Fruit fly (Drosophila melanogaster): ENCODE results near the gene msl-1.
A peak's percentile ranks its signal among the peaks of the same experiment; 100 is the strongest.

The msl-1 gene

dm6 chr2L:18653328-18653675, 35.3 kb downstream of the msl-1 start (continued):
- no peak for TF ChIP-seq Taf1 (GFP tag; IDR thresholded peaks at IDR 0.05)
- peak; percentile 88 for TF ChIP-seq CG8388 (GFP tag; optimal IDR thresholded peaks at IDR 0.05)
- no peak for TF ChIP-seq hb (GFP tag; IDR thresholded peaks at IDR 0.05; ENCODE audit: partially characterized antibody)
- no peak for TF ChIP-seq Sin3A (optimal IDR thresholded peaks at IDR 0.05)
- TF ChIP-seq inv (GFP tag; IDR thresholded peaks at IDR 0.05; ENCODE audit: partially characterized antibody) = no peak
- TF ChIP-seq CG6254 (GFP tag; optimal IDR thresholded peaks at IDR 0.05) = peak; percentile 78
- peak; percentile 71 for TF ChIP-seq CG11093 (GFP tag; IDR thresholded peaks at IDR 0.05)
- TF ChIP-seq Trl (optimal IDR thresholded peaks at IDR 0.05) = no peak
- peak; percentile 57 for TF ChIP-seq Trl (GFP tag; optimal IDR thresholded peaks at IDR 0.05)
- peak; percentile 62 for TF ChIP-seq CG4707 (GFP tag; optimal IDR thresholded peaks at IDR 0.05)
- TF ChIP-seq CG10979 (tag; optimal IDR thresholded peaks at IDR 0.05) = peak; percentile 87
- TF ChIP-seq NFAT (GFP tag; IDR thresholded peaks at IDR 0.05) = 0 out of 2 replicates have a peak, but pooled peaks have one; percentile 38
- peak in 1 of 2 experiments; percentile 76 for TF ChIP-seq bsh (GFP tag; optimal IDR thresholded peaks at IDR 0.05)
- TF ChIP-seq ranshi (GFP tag; IDR thresholded peaks at IDR 0.05) = peak; percentile 56; the same call in 1 of the 2 replicates
- peak; percentile 75 for TF ChIP-seq H15 (GFP tag; IDR thresholded peaks at IDR 0.05)
- TF ChIP-seq hth (optimal IDR thresholded peaks at IDR 0.05) = no peak
- no peak for TF ChIP-seq ato (GFP tag; IDR thresholded peaks at IDR 0.05; ENCODE audit: partially characterized antibody)
- TF ChIP-seq CG6683 (GFP tag; optimal IDR thresholded peaks at IDR 0.05) = no peak
- peak; percentile 27 for TF ChIP-seq HLH54F (GFP tag; optimal IDR thresholded peaks at IDR 0.05)
- TF ChIP-seq CG3726 (GFP tag; IDR thresholded peaks at IDR 0.05) = peak; percentile 48; the same call in 1 of the 3 replicates
- no peak for TF ChIP-seq exex (tag; optimal IDR thresholded peaks at IDR 0.05)
- TF ChIP-seq CG6791 (GFP tag; IDR thresholded peaks at IDR 0.05; ENCODE audit: partially characterized antibody) = no peak
- TF ChIP-seq so (GFP tag; IDR thresholded peaks at IDR 0.05) = 0 out of 3 replicates have a peak, but pooled peaks have one; percentile 16
- no peak for TF ChIP-seq nerfin-2 (GFP tag; IDR thresholded peaks at IDR 0.05; ENCODE audit: partially characterized antibody)
- TF ChIP-seq emc (GFP tag; optimal IDR thresholded peaks at IDR 0.05) = no peak
- peak; percentile 20 for TF ChIP-seq CG31365 (tag; optimal IDR thresholded peaks at IDR 0.05)
- peak; percentile 30 for TF ChIP-seq crc (GFP tag; optimal IDR thresholded peaks at IDR 0.05)
- TF ChIP-seq CG18262 (tag; optimal IDR thresholded peaks at IDR 0.05) = peak; percentile 91
- peak; percentile 92 for TF ChIP-seq Xrp1 (GFP tag; IDR thresholded peaks at IDR 0.05)
- no peak for TF ChIP-seq ab (GFP tag; optimal IDR thresholded peaks at IDR 0.05)
- TF ChIP-seq Ssrp (tag; optimal IDR thresholded peaks at IDR 0.05) = peak; percentile 78
- peak; percentile 52; the same call in 2 of the 3 replicates for TF ChIP-seq ase (GFP tag; IDR thresholded peaks at IDR 0.05)
- peak; percentile 84 for TF ChIP-seq CG2678 (tag; optimal IDR thresholded peaks at IDR 0.05)
- TF ChIP-seq CG16863 (GFP tag; optimal IDR thresholded peaks at IDR 0.05) = peak; percentile 68
- TF ChIP-seq grn (GFP tag; optimal IDR thresholded peaks at IDR 0.05) = peak; percentile 37
- TF ChIP-seq klu (GFP tag; IDR thresholded peaks at IDR 0.05) = no peak
- TF ChIP-seq slp2 (GFP tag; optimal IDR thresholded peaks at IDR 0.05) = no peak
- no peak for TF ChIP-seq Doc3 (GFP tag; IDR thresholded peaks at IDR 0.05; ENCODE audit: partially characterized antibody)
- TF ChIP-seq vnd (GFP tag; IDR thresholded peaks at IDR 0.05; ENCODE audit: partially characterized antibody) = no peak
- TF ChIP-seq CG2202 (tag; optimal IDR thresholded peaks at IDR 0.05) = no peak
- peak; percentile 61 for TF ChIP-seq CG6654 (GFP tag; optimal IDR thresholded peaks at IDR 0.05)
- no peak for TF ChIP-seq Dref (GFP tag; IDR thresholded peaks at IDR 0.05)
- TF ChIP-seq BEAF-32 (GFP tag; optimal IDR thresholded peaks at IDR 0.05) = no peak
- peak; percentile 14 for TF ChIP-seq sd (tag; optimal IDR thresholded peaks at IDR 0.05)
- TF ChIP-seq CG12769 (tag; optimal IDR thresholded peaks at IDR 0.05) = peak; percentile 73
- TF ChIP-seq danr (GFP tag; IDR thresholded peaks at IDR 0.05) = no peak; the same call in 1 of the 2 replicates
- peak; percentile 24 for TF ChIP-seq caup (GFP tag; optimal IDR thresholded peaks at IDR 0.05; ENCODE audit: severe bottlenecking)
- TF ChIP-seq trem (tag; optimal IDR thresholded peaks at IDR 0.05) = peak; percentile 57
- TF ChIP-seq gcm (GFP tag; optimal IDR thresholded peaks at IDR 0.05) = no peak
- no peak for TF ChIP-seq Aef1 (GFP tag; IDR thresholded peaks at IDR 0.05)
- TF ChIP-seq CG33213 (GFP tag; optimal IDR thresholded peaks at IDR 0.05) = peak; percentile 77
